Worm (Caenorhabditis elegans) whole organism, L1 larva: ENCODE results near the gene dpy-27.

Source experiments
- egl-27 ChIP-seq, 2 experiments: fragments of 150-350 bp in 1 of 2; sonication (generic microtip); optimal IDR thresholded peaks; 3 replicates each; lab custom pipeline; 2017 to 2018; ENCODE audit warnings: missing biosample characterization in 2 of 2, missing genetic modification characterization in 2 of 2, missing genetic modification reagents in 2 of 2
- mep-1 ChIP-seq: fragments of 150-350 bp; optimal IDR thresholded peaks from 2 replicates; lab custom pipeline; 2014; ENCODE audit warnings: missing biosample characterization, missing genetic modification characterization

- no peak for TF ChIP-seq egl-27 (tag; optimal IDR thresholded peaks at IDR 0.05; lab: Kevin White, UChicago)
- TF ChIP-seq mep-1 = no peak
Measured at ce11 chrIII:3814421-3814820, 5.1 kb downstream of the dpy-27 start.
